Fruit fly (Drosophila melanogaster) whole organism, pupa: Measurements from ENCODE around the gene CG10376.

Source experiments
- CG12605 ChIP-seq: fragments of 200-800 bp; sonication (Bioruptor generic); IDR thresholded peaks from 2 replicates; pipeline ENCODE4 v1.3.6; 2022; ENCODE audit warnings: missing biosample characterization, missing genetic modification characterization
- CG14655 ChIP-seq: fragments of 200-800 bp; sonication (Bioruptor generic); optimal IDR thresholded peaks from 3 replicates; lab custom pipeline; 2017; ENCODE audit warnings: mild to moderate bottlenecking, missing biosample characterization, missing genetic modification reagents, missing genetic modification characterization
- CG15710 ChIP-seq: fragments of 200-800 bp; sonication (Bioruptor generic); optimal IDR thresholded peaks from 2 replicates; lab custom pipeline; 2018; ENCODE audit warnings: missing biosample characterization, mild to moderate bottlenecking, missing genetic modification characterization, moderate library complexity
- CG32121 ChIP-seq: fragments of 200-800 bp; sonication (Bioruptor generic); IDR thresholded peaks from 2 replicates; pipeline ENCODE4 v1.3.6; 2022; ENCODE audit warnings: missing biosample characterization, missing genetic modification characterization
- CG34367 ChIP-seq: fragments of 200-800 bp; sonication (Bioruptor generic); optimal IDR thresholded peaks from 2 replicates; lab custom pipeline; 2018; ENCODE audit warnings: missing biosample characterization, mild to moderate bottlenecking, missing genetic modification characterization
- CG4496 ChIP-seq: fragments of 200-800 bp; sonication (Bioruptor generic); IDR thresholded peaks from 3 replicates; pipeline ENCODE4 v1.3.6; 2022; ENCODE audit warnings: missing biosample characterization, missing genetic modification characterization
- CG8159 ChIP-seq: fragments of 200-800 bp; sonication (Bioruptor generic); optimal IDR thresholded peaks from 3 replicates; lab custom pipeline; 2018; ENCODE audit warnings: missing biosample characterization, mild to moderate bottlenecking, missing genetic modification characterization, moderate library complexity
- CG8301 ChIP-seq: fragments of 200-800 bp; sonication (Bioruptor generic); optimal IDR thresholded peaks from 2 replicates; lab custom pipeline; 2018; ENCODE audit warnings: missing biosample characterization, mild to moderate bottlenecking, missing genetic modification characterization
- CG9948 ChIP-seq: fragments of 200-800 bp; sonication (Bioruptor generic); optimal IDR thresholded peaks from 2 replicates; lab custom pipeline; 2018; ENCODE audit warnings: missing biosample characterization, mild to moderate bottlenecking, missing genetic modification characterization, moderate library complexity
- EcR ChIP-seq: fragments of 200-800 bp; sonication (Bioruptor generic); optimal IDR thresholded peaks from 3 replicates; lab custom pipeline; 2019; ENCODE audit warnings: missing biosample characterization, missing genetic modification characterization, mild to moderate bottlenecking, moderate library complexity, missing genetic modification reagents
- Pif1A ChIP-seq: fragments of 200-800 bp; sonication (Bioruptor generic); optimal IDR thresholded peaks from 3 replicates; lab custom pipeline; 2016; ENCODE audit warnings: missing biosample characterization, missing genetic modification characterization
- Pif1B ChIP-seq: fragments of 200-800 bp; sonication (Bioruptor generic); optimal IDR thresholded peaks from 3 replicates; lab custom pipeline; 2016; ENCODE audit warnings: missing biosample characterization, missing genetic modification characterization
- Snoo ChIP-seq: fragments of 200-800 bp; sonication (Bioruptor generic); optimal IDR thresholded peaks from 3 replicates; lab custom pipeline; 2017; ENCODE audit warnings: missing biosample characterization, mild to moderate bottlenecking, missing genetic modification characterization, inconsistent platforms
- rn ChIP-seq: fragments of 200-800 bp; sonication (Bioruptor generic); IDR thresholded peaks from 2 replicates; pipeline ENCODE4 v1.3.6; 2022; ENCODE audit warnings: missing biosample characterization, missing genetic modification characterization

dm6 chr2L:18751337-18751736 lies 48.4 kb upstream of the CG10376 start:
- TF ChIP-seq CG14655 (GFP tag; lab: Kevin White, UChicago) (peak; percentile 66), rn (GFP tag; lab: Robert Waterston, UW) (no peak), CG12605 (GFP tag; lab: Robert Waterston, UW) (no peak), CG32121 (GFP tag; lab: Robert Waterston, UW) (no peak), CG8159 (tag; lab: Kevin White, UChicago) (no peak), Pif1B (GFP tag; lab: Kevin White, UChicago) (no peak), CG34367 (tag; lab: Kevin White, UChicago) (no peak), CG4496 (GFP tag; lab: Robert Waterston, UW) (no peak), CG9948 (tag; lab: Kevin White, UChicago) (no peak), Snoo (tag; lab: Kevin White, UChicago) (no peak), CG15710 (tag; lab: Kevin White, UChicago) (no peak), Pif1A (GFP tag; lab: Kevin White, UChicago) (no peak), EcR (GFP tag; lab: Kevin White, UChicago) (no peak), CG8301 (tag; lab: Kevin White, UChicago) (peak; percentile 21)
